Worm (Caenorhabditis elegans) whole organism, L4 larva: ENCODE results near the gene pqn-16.
A peak's percentile ranks its signal among the peaks of the same experiment; 100 is the strongest.

Source experiments
- F37D6.2 ChIP-seq: sonication (generic microtip); optimal IDR thresholded peaks from 2 replicates; lab custom pipeline; 2016; ENCODE audit warnings: mild to moderate bottlenecking, missing genetic modification characterization, missing compliant biosample characterization
- ZK337.2 ChIP-seq: fragments of 200-800 bp; sonication (Bioruptor generic); IDR thresholded peaks from 2 replicates; pipeline ENCODE4 v1.3.6; 2022; ENCODE audit warnings: missing genetic modification reagents, missing genetic modification characterization, missing compliant biosample characterization
- aha-1 ChIP-seq: fragments of 150-350 bp; peaks from one replicate; lab custom pipeline; 2014; ENCODE audit warnings: missing biosample characterization, missing genetic modification characterization
- ceh-32 ChIP-seq: sonication (generic microtip); optimal IDR thresholded peaks from 2 replicates; lab custom pipeline; 2016; ENCODE audit warnings: mild to moderate bottlenecking, missing genetic modification characterization, missing compliant biosample characterization; ENCODE audit not compliant: poor library complexity
- ceh-44 ChIP-seq: fragments of 200-800 bp; sonication (Bioruptor generic); IDR thresholded peaks from 2 replicates; pipeline ENCODE4 v1.3.6; 2022; ENCODE audit warnings: missing genetic modification reagents, missing genetic modification characterization, missing compliant biosample characterization
- ces-1 ChIP-seq: fragments of 150-350 bp; sonication (generic microtip); optimal IDR thresholded peaks from 4 replicates; lab custom pipeline; 2014; ENCODE audit warnings: missing biosample characterization, missing genetic modification reagents, missing genetic modification characterization
- cey-2 ChIP-seq: sonication (generic microtip); optimal IDR thresholded peaks from 3 replicates; lab custom pipeline; 2017; ENCODE audit warnings: missing genetic modification characterization, mild to moderate bottlenecking, missing compliant biosample characterization, antibody characterized with exemption, borderline replicate concordance; ENCODE audit not compliant: insufficient read depth
- ctbp-1 ChIP-seq: fragments of 200-800 bp; sonication (Bioruptor generic); IDR thresholded peaks from 2 replicates; pipeline ENCODE4 v1.3.6; 2022; ENCODE audit warnings: missing genetic modification reagents, missing genetic modification characterization, missing compliant biosample characterization
- daf-19 ChIP-seq: fragments of 200-800 bp; sonication (Bioruptor generic); conservative IDR thresholded peaks from 2 replicates; pipeline ENCODE4 v1.3.6; 2022; ENCODE audit warnings: missing genetic modification characterization, missing compliant biosample characterization
- dmd-6 ChIP-seq: fragments of 200-800 bp; sonication (Bioruptor generic); IDR thresholded peaks from 2 replicates; pipeline ENCODE4 v1.3.6; 2022; ENCODE audit warnings: missing genetic modification reagents, missing genetic modification characterization, missing compliant biosample characterization
- dmd-9 ChIP-seq: fragments of 200-800 bp; sonication (Bioruptor generic); IDR thresholded peaks from 2 replicates; pipeline ENCODE4 v1.3.6; 2022; ENCODE audit warnings: missing genetic modification reagents, missing genetic modification characterization, missing compliant biosample characterization
- dve-1 ChIP-seq: sonication (generic microtip); optimal IDR thresholded peaks from 2 replicates; lab custom pipeline; 2017; ENCODE audit warnings: antibody characterized with exemption, mild to moderate bottlenecking, missing genetic modification characterization, missing compliant biosample characterization; ENCODE audit not compliant: insufficient read depth
- egl-43 ChIP-seq: fragments of 200-800 bp; sonication (Bioruptor generic); IDR thresholded peaks from 2 replicates; pipeline ENCODE4 v1.3.6; 2022; ENCODE audit warnings: missing genetic modification reagents, missing genetic modification characterization, missing compliant biosample characterization
- fkh-10 ChIP-seq: fragments of 150-350 bp; optimal IDR thresholded peaks from 2 replicates; lab custom pipeline; 2014; ENCODE audit warnings: missing biosample characterization, missing genetic modification reagents, missing genetic modification characterization
- hif-1 ChIP-seq, 2 experiments: sonication (generic microtip); optimal IDR thresholded peaks; 2 replicates each; lab custom pipeline; 2016 to 2017; ENCODE audit warnings: missing compliant biosample characterization in 2 of 2, missing genetic modification characterization in 2 of 2, missing genetic modification reagents in 2 of 2, missing genotype in 2 of 2, mild to moderate bottlenecking in 1 of 2
- hlh-30 ChIP-seq: sonication (generic microtip); optimal IDR thresholded peaks from 2 replicates; lab custom pipeline; 2017; ENCODE audit warnings: antibody characterized with exemption, mild to moderate bottlenecking, missing genetic modification characterization, missing compliant biosample characterization; ENCODE audit not compliant: insufficient read depth
- hmg-1.1 ChIP-seq: fragments of 200-800 bp; sonication (Bioruptor generic); IDR thresholded peaks from 2 replicates; pipeline ENCODE4 v1.3.6; 2022; ENCODE audit warnings: missing genetic modification reagents, missing genetic modification characterization, missing compliant biosample characterization
- jun-1 ChIP-seq: fragments of 150-350 bp; optimal IDR thresholded peaks from 2 replicates; lab custom pipeline; 2014; ENCODE audit warnings: missing biosample characterization, missing genetic modification reagents, missing genetic modification characterization
- lin-29 ChIP-seq: fragments of 200-800 bp; sonication (Bioruptor generic); IDR thresholded peaks from 2 replicates; pipeline ENCODE4 v1.3.6; 2022; ENCODE audit warnings: missing genetic modification reagents, missing genetic modification characterization, missing compliant biosample characterization
- lin-38 ChIP-seq: fragments of 200-800 bp; sonication (Bioruptor generic); IDR thresholded peaks from 2 replicates; pipeline ENCODE4 v1.3.6; 2022; ENCODE audit warnings: missing genetic modification reagents, missing genetic modification characterization, missing compliant biosample characterization
- lir-3 ChIP-seq: sonication (generic microtip); optimal IDR thresholded peaks from 2 replicates; lab custom pipeline; 2016; ENCODE audit warnings: mild to moderate bottlenecking, missing genetic modification characterization, missing compliant biosample characterization
- mdl-1 ChIP-seq, 2 experiments: fragments of 150-350 bp in 1 of 2; sonication (generic microtip) in 1 of 2; optimal IDR thresholded peaks; 2 replicates each; lab custom pipeline; 2014 to 2017; ENCODE audit warnings: missing biosample characterization in 2 of 2, missing genetic modification characterization in 2 of 2
- mdt-29 ChIP-seq: fragments of 200-800 bp; sonication (Bioruptor generic); IDR thresholded peaks from 2 replicates; pipeline ENCODE4 v1.3.6; 2022; ENCODE audit warnings: missing genetic modification reagents, missing genetic modification characterization, missing compliant biosample characterization
- mxl-3 ChIP-seq: fragments of 200-800 bp; sonication (Bioruptor generic); optimal IDR thresholded peaks from 2 replicates; lab custom pipeline; 2018; ENCODE audit warnings: mild to moderate bottlenecking, missing genetic modification characterization, missing compliant biosample characterization
- nhr-11 ChIP-seq: fragments of 150-350 bp; optimal IDR thresholded peaks from 2 replicates; lab custom pipeline; 2014; ENCODE audit warnings: missing biosample characterization, missing genetic modification characterization
- nhr-25 ChIP-seq: sonication (generic microtip); optimal IDR thresholded peaks from 2 replicates; lab custom pipeline; 2017; ENCODE audit warnings: missing genetic modification characterization, mild to moderate bottlenecking, missing compliant biosample characterization, antibody characterized with exemption, moderate library complexity, borderline replicate concordance; ENCODE audit not compliant: insufficient read depth
- nhr-48 ChIP-seq: sonication (generic microtip); optimal IDR thresholded peaks from 2 replicates; lab custom pipeline; 2016; ENCODE audit warnings: mild to moderate bottlenecking, missing genetic modification characterization, missing compliant biosample characterization
- nhr-6 ChIP-seq: fragments of 150-350 bp; optimal IDR thresholded peaks from 2 replicates; lab custom pipeline; 2014; ENCODE audit warnings: missing biosample characterization, missing genetic modification characterization
- nhr-76 ChIP-seq: fragments of 150-350 bp; optimal IDR thresholded peaks from 2 replicates; lab custom pipeline; 2014; ENCODE audit warnings: missing biosample characterization, missing genetic modification characterization
- sdz-12 ChIP-seq: fragments of 200-800 bp; sonication (Bioruptor generic); optimal IDR thresholded peaks from 2 replicates; lab custom pipeline; 2018; ENCODE audit warnings: mild to moderate bottlenecking, missing genetic modification characterization, missing compliant biosample characterization
- skn-1 ChIP-seq: fragments of 150-350 bp; optimal IDR thresholded peaks from 2 replicates; lab custom pipeline; 2014; ENCODE audit warnings: missing biosample characterization, missing genetic modification characterization
- snpc-1.2 ChIP-seq: fragments of 200-800 bp; sonication (Bioruptor generic); IDR thresholded peaks from 2 replicates; pipeline ENCODE4 v1.3.6; 2022; ENCODE audit warnings: missing genetic modification reagents, missing genetic modification characterization, missing compliant biosample characterization
- snpc-4 ChIP-seq: fragments of 150-350 bp; optimal IDR thresholded peaks from 2 replicates; lab custom pipeline; 2014; ENCODE audit warnings: missing biosample characterization, missing genetic modification characterization
- spr-1 ChIP-seq: sonication (generic microtip); optimal IDR thresholded peaks from 2 replicates; lab custom pipeline; 2016; ENCODE audit warnings: mild to moderate bottlenecking, missing genetic modification characterization, missing compliant biosample characterization
- unc-130 ChIP-seq: sonication (generic microtip); optimal IDR thresholded peaks from 2 replicates; lab custom pipeline; 2016; ENCODE audit warnings: missing genetic modification reagents, missing genetic modification characterization, missing compliant biosample characterization
- unc-62 ChIP-seq, 3 experiments: fragments of 150-350 bp in 1 of 3; sonication (generic microtip); optimal IDR thresholded peaks in 2 of 3; peaks in 1 of 3; 1 replicate in 1 of 3; 2 replicates in 2 of 3; lab custom pipeline; 2014 to 2017; ENCODE audit warnings: missing biosample characterization in 3 of 3, missing genetic modification characterization in 3 of 3, missing genetic modification reagents in 3 of 3, missing genotype in 1 of 3
- ztf-7 ChIP-seq: fragments of 150-350 bp; optimal IDR thresholded peaks from 2 replicates; lab custom pipeline; 2014; ENCODE audit warnings: missing biosample characterization, missing genetic modification characterization

Gene pqn-16

DNA sequence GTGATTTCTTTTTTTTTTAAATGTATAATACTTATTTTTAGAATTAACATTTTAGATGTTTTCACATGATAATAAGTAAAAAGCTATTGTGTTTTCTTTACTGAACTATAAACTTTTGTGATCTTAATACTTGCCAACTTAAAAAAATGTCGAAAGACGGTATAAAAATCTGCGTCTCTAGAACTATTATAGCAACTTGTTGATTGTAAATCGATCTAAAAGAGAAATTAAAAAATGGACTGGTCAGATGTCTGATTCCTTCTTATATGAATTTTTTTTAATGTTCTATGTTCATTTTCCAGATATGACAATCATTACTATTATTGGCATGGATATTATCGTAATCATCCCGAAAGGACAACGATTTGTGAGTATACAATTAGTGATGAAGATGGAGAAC is 46.1 kb upstream of the pqn-16 start, which contains the start of gene F21C10.3:
F21C10.3 (plus strand) TSS at position 301 of the 400 bp plus-strand sequence.
- TF ChIP-seq ZK337.2 (GFP tag; lab: Robert Waterston, UW) (no peak), aha-1 (tag; lab: Kevin White, UChicago) (peak; percentile 13), unc-130 (GFP tag; lab: Kevin White, UChicago) (no peak), lir-3 (tag; lab: Kevin White, UChicago) (no peak), nhr-76 (tag; lab: Kevin White, UChicago) (no peak)

DNA sequence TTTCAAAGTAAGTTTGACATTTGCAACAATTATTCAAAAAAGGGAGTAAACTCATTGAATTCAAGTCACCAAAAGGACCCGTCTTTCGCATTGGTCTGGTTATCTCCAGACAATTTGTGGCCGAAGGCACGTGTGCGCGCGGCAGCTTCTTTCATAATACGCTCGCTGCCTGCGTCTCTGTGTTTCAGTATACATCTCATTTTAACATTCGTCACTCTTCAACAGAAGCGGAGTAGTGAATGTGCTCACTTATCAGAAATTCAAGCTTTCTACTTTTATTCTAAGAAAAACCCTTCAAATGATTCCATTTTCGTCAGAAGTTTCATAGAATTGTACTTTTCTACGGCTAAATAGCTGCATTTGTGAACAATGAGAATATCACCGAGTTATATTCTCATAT is 45.3 kb upstream of the pqn-16 start:
- TF ChIP-seq spr-1: no peak
- TF ChIP-seq mxl-3 (GFP tag; lab: Kevin White, UChicago): peak; percentile 77
- no peak for TF ChIP-seq dmd-9 (GFP tag; lab: Robert Waterston, UW)
- peak; percentile 11 for TF ChIP-seq F37D6.2 (tag; lab: Kevin White, UChicago)
- TF ChIP-seq nhr-25: no peak
- peak; percentile 41 for TF ChIP-seq nhr-48
- TF ChIP-seq dve-1 (tag; lab: Kevin White, UChicago): no peak
- TF ChIP-seq mdl-1 (tag; optimal IDR thresholded peaks at IDR 0.05; lab: Kevin White, UChicago): peak; percentile 64 to 93
- TF ChIP-seq hmg-1.1 (GFP tag; lab: Robert Waterston, UW): peak; percentile 69
- TF ChIP-seq snpc-4: no peak
- no peak for TF ChIP-seq hif-1 (tag; optimal IDR thresholded peaks at IDR 0.05; lab: Kevin White, UChicago)
- TF ChIP-seq jun-1: no peak
- peak; percentile 86 for TF ChIP-seq hlh-30 (tag; lab: Kevin White, UChicago)
- TF ChIP-seq nhr-76 (tag; lab: Kevin White, UChicago): no peak
- TF ChIP-seq snpc-1.2 (GFP tag; lab: Robert Waterston, UW): peak; percentile 45; the same call in 1 of the 2 replicates
- no peak for TF ChIP-seq ztf-7 (tag; lab: Kevin White, UChicago)
- peak; percentile 41; the same call in 1 of the 2 replicates for TF ChIP-seq dmd-6 (GFP tag; lab: Robert Waterston, UW)
- peak; percentile 84 for TF ChIP-seq nhr-11
- peak; percentile 44 for TF ChIP-seq ces-1 (GFP tag; lab: Kevin White, UChicago)
- TF ChIP-seq ctbp-1: peak; percentile 70; the same call in 1 of the 2 replicates
- TF ChIP-seq ceh-32 (tag; lab: Kevin White, UChicago): no peak
- peak; percentile 15 for TF ChIP-seq fkh-10 (GFP tag; lab: Kevin White, UChicago)
- no peak for TF ChIP-seq skn-1 (tag; lab: Kevin White, UChicago)

DNA sequence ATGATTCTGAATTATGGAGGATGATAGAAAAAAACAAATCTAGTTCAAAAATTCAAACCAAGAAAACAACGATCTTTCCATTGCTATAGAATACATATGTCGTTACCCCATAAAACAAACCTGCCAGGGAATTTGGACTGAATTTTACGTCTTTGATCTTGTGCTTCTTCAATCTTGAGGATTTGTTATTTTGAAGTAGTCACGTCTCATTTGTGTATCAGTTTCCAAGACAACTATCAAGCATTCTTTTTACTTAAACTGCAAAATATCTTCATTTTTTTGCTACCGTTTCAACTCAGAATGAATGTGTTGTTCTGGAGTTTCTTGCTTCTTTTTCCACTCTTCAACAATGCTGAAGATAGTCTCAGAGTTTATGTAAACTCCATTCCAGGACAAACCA is 43.1 kb upstream of the pqn-16 start, which contains the start of gene F21C10.19:
F21C10.19 (plus strand) TSS at position 301 of the 400 bp plus-strand sequence.
- no peak for TF ChIP-seq lin-38 (GFP tag; lab: Robert Waterston, UW)
- TF ChIP-seq nhr-25: no peak
- no peak for TF ChIP-seq ces-1 (GFP tag; lab: Kevin White, UChicago)
- no peak for TF ChIP-seq cey-2 (tag; lab: Kevin White, UChicago)
- no peak for TF ChIP-seq jun-1

DNA sequence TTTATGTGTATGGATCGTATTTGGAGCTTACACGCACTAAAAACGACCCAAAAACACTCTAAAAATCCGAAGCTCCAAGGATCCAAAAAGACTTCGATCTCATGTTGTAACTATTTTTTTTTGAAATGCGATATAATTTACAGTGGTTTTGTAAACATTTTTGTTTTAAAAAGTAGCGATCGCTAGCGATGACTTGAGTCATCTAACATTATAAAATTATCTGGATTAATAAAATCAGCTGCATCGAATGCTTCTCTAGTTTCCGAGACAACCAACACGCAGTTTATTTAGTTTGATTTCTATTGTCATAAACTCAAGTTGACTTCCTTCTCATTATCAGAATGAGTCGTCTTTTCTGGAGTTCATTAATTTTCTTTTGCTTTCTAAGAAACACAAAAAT is 41.8 kb upstream of the pqn-16 start, which contains the start of gene F21C10.1:
F21C10.1 (plus strand) TSS at position 301 of the 400 bp plus-strand sequence.
- no peak for TF ChIP-seq mdt-29 (GFP tag; lab: Robert Waterston, UW)
- TF ChIP-seq sdz-12 (GFP tag; lab: Kevin White, UChicago): no peak

DNA sequence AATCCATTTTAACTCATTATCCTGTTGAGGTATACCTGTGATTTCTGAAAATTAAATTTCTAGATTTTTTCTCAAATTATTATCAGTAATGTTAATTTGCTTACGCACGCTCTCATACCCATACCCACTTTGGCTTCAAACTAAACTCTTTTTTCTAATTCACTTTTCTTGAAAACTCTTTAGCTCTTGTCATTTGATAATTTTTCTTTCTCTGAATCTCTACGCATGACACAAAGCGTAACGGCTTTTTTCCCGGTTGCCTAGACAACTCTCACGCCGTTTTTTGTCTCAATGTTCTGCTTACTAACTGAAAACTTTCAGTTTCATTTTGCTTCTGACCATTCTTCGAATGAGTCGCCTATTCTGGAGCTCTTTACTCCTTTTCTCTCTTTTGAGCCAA is 39.9 kb upstream of the pqn-16 start, which contains the start of gene B0222.1:
B0222.1 (plus strand) TSS at position 306 of the 400 bp plus-strand sequence.
- TF ChIP-seq ceh-44 (GFP tag; lab: Robert Waterston, UW): no peak
- no peak for TF ChIP-seq lin-29 (GFP tag; lab: Robert Waterston, UW)
- peak in 1 of 2 experiments; percentile 53 for TF ChIP-seq unc-62 (GFP tag; optimal IDR thresholded peaks at IDR 0.05 in 1 of 2; lab: Kevin White, UChicago)
- no peak for TF ChIP-seq unc-62 (tag; optimal IDR thresholded peaks at IDR 0.05; lab: Kevin White, UChicago)
- no peak for TF ChIP-seq nhr-6
- TF ChIP-seq daf-19 (GFP tag; lab: Robert Waterston, UW): no peak
- no peak for TF ChIP-seq egl-43 (GFP tag; lab: Robert Waterston, UW)
